Fruit fly (Drosophila melanogaster) whole organism, prepupa: Measurements from ENCODE around the gene ball.

Experiments
- Blimp-1 ChIP-seq: fragments of 200-800 bp; sonication (Bioruptor generic); optimal IDR thresholded peaks from 3 replicates; lab custom pipeline; 2017; ENCODE audit warnings: missing biosample characterization, missing genetic modification characterization, mild to moderate bottlenecking, moderate library complexity, missing genetic modification reagents
- CG10631 ChIP-seq: fragments of 200-800 bp; sonication (Bioruptor generic); optimal IDR thresholded peaks from 2 replicates; lab custom pipeline; 2016; ENCODE audit warnings: missing biosample characterization, missing genetic modification characterization
- CG11762 ChIP-seq: fragments of 200-800 bp; sonication (Bioruptor generic); optimal IDR thresholded peaks from 3 replicates; lab custom pipeline; 2016; ENCODE audit warnings: missing biosample characterization, missing genetic modification characterization; ENCODE audit not compliant: insufficient read depth
- CG11902 ChIP-seq: fragments of 200-800 bp; sonication (Bioruptor generic); optimal IDR thresholded peaks from 3 replicates; lab custom pipeline; 2016; ENCODE audit warnings: missing biosample characterization, missing genetic modification characterization
- CG15336 ChIP-seq: fragments of 200-800 bp; sonication (Bioruptor generic); IDR thresholded peaks from 2 replicates; pipeline ENCODE4 v1.3.6; 2022; ENCODE audit warnings: missing biosample characterization, missing genetic modification characterization
- CG1621 ChIP-seq: fragments of 200-800 bp; sonication (Bioruptor generic); optimal IDR thresholded peaks from 3 replicates; lab custom pipeline; 2018; ENCODE audit warnings: missing biosample characterization, mild to moderate bottlenecking, missing genetic modification characterization
- CG31627 ChIP-seq: fragments of 200-800 bp; sonication (Bioruptor generic); optimal IDR thresholded peaks from 3 replicates; lab custom pipeline; 2016; ENCODE audit warnings: missing biosample characterization, missing genetic modification characterization
- CG32006 ChIP-seq: fragments of 200-800 bp; sonication (Bioruptor generic); optimal IDR thresholded peaks from 3 replicates; lab custom pipeline; 2017; ENCODE audit warnings: missing biosample characterization, mild to moderate bottlenecking, missing genetic modification characterization
- CG34406 ChIP-seq: fragments of 200-800 bp; sonication (Bioruptor generic); optimal IDR thresholded peaks from 3 replicates; lab custom pipeline; 2016; ENCODE audit warnings: missing biosample characterization, missing genetic modification characterization
- CG3919 ChIP-seq: fragments of 200-800 bp; sonication (Bioruptor generic); optimal IDR thresholded peaks from 3 replicates; lab custom pipeline; 2016; ENCODE audit warnings: missing biosample characterization, missing genetic modification characterization
- CG6163 ChIP-seq: fragments of 200-800 bp; sonication (Bioruptor generic); IDR thresholded peaks from 3 replicates; pipeline ENCODE4 v1.3.6; 2022; ENCODE audit warnings: missing biosample characterization, missing genetic modification characterization
- CG6792 ChIP-seq: fragments of 200-800 bp; sonication (Bioruptor generic); optimal IDR thresholded peaks from 3 replicates; lab custom pipeline; 2016; ENCODE audit warnings: missing biosample characterization, missing genetic modification characterization
- CG6808 ChIP-seq: fragments of 200-800 bp; sonication (Bioruptor generic); optimal IDR thresholded peaks from 3 replicates; lab custom pipeline; 2017; ENCODE audit warnings: missing biosample characterization, missing genetic modification characterization, mild to moderate bottlenecking, moderate library complexity, missing genetic modification reagents
- CG6854 ChIP-seq: fragments of 200-800 bp; sonication (Bioruptor generic); optimal IDR thresholded peaks from 2 replicates; lab custom pipeline; 2017; ENCODE audit warnings: missing biosample characterization, mild to moderate bottlenecking, missing genetic modification characterization
- CG7368 ChIP-seq: fragments of 200-800 bp; sonication (Bioruptor generic); optimal IDR thresholded peaks from 3 replicates; lab custom pipeline; 2016; ENCODE audit warnings: missing biosample characterization, missing genetic modification characterization
- CG8119 ChIP-seq: fragments of 200-800 bp; sonication (Bioruptor generic); IDR thresholded peaks from 3 replicates; pipeline ENCODE4 v1.3.6; 2022; ENCODE audit warnings: missing biosample characterization, missing genetic modification characterization
- CG8319 ChIP-seq: fragments of 200-800 bp; sonication (Bioruptor generic); optimal IDR thresholded peaks from 3 replicates; lab custom pipeline; 2016; ENCODE audit warnings: missing biosample characterization, missing genetic modification characterization
- CG8632 ChIP-seq: fragments of 200-800 bp; sonication (Bioruptor generic); optimal IDR thresholded peaks from 3 replicates; lab custom pipeline; 2016; ENCODE audit warnings: missing biosample characterization, missing genetic modification characterization
- CG9139 ChIP-seq: fragments of 200-800 bp; sonication (Bioruptor generic); optimal IDR thresholded peaks from 3 replicates; lab custom pipeline; 2017; ENCODE audit warnings: missing biosample characterization, mild to moderate bottlenecking, missing genetic modification characterization
- Eip75B ChIP-seq: fragments of 200-800 bp; sonication (Bioruptor generic); optimal IDR thresholded peaks from 3 replicates; lab custom pipeline; 2016; ENCODE audit warnings: missing biosample characterization, missing genetic modification characterization
- Eip78C ChIP-seq: fragments of 200-800 bp; sonication (Bioruptor generic); peaks from one replicate; lab custom pipeline; 2016; ENCODE audit warnings: missing biosample characterization, missing genetic modification characterization
- Eip93F ChIP-seq: fragments of 200-800 bp; sonication (Bioruptor generic); optimal IDR thresholded peaks from 2 replicates; lab custom pipeline; 2016; ENCODE audit warnings: missing biosample characterization, mild to moderate bottlenecking, missing genetic modification characterization
- Ets21C ChIP-seq: fragments of 200-800 bp; sonication (Bioruptor generic); optimal IDR thresholded peaks from 3 replicates; lab custom pipeline; 2016; ENCODE audit warnings: missing biosample characterization, missing genetic modification characterization
- Gug ChIP-seq: fragments of 200-800 bp; sonication (Bioruptor generic); IDR thresholded peaks from 2 replicates; pipeline ENCODE4 v1.3.6; 2022; ENCODE audit warnings: missing biosample characterization, missing genetic modification characterization
- Hr38 ChIP-seq: sonication (Bioruptor generic); optimal IDR thresholded peaks from 2 replicates; lab custom pipeline; 2016; ENCODE audit warnings: missing biosample characterization, missing genetic modification characterization
- Hr39 ChIP-seq: fragments of 200-800 bp; sonication (Bioruptor generic); optimal IDR thresholded peaks from 2 replicates; lab custom pipeline; 2016; ENCODE audit warnings: missing biosample characterization, missing genetic modification characterization
- Hr4 ChIP-seq: fragments of 200-800 bp; sonication (Bioruptor generic); optimal IDR thresholded peaks from 3 replicates; lab custom pipeline; 2016; ENCODE audit warnings: missing biosample characterization, missing genetic modification characterization
- Lpt ChIP-seq: fragments of 200-800 bp; sonication (Bioruptor generic); optimal IDR thresholded peaks from 3 replicates; lab custom pipeline; 2016; ENCODE audit warnings: missing biosample characterization, missing genetic modification characterization
- Met ChIP-seq: fragments of 200-800 bp; sonication (Bioruptor generic); optimal IDR thresholded peaks from 3 replicates; lab custom pipeline; 2016; ENCODE audit warnings: missing biosample characterization, missing genetic modification characterization
- Smox ChIP-seq: fragments of 200-800 bp; sonication (Bioruptor generic); optimal IDR thresholded peaks from 3 replicates; lab custom pipeline; 2016; ENCODE audit warnings: missing biosample characterization, missing genetic modification characterization
- Sox102F ChIP-seq: fragments of 200-800 bp; sonication (Bioruptor generic); optimal IDR thresholded peaks from 2 replicates; lab custom pipeline; 2016; ENCODE audit warnings: missing biosample characterization, mild to moderate bottlenecking, missing genetic modification characterization
- Sox14 ChIP-seq: fragments of 200-800 bp; sonication (Bioruptor generic); optimal IDR thresholded peaks from 3 replicates; lab custom pipeline; 2016; ENCODE audit warnings: missing biosample characterization, missing genetic modification characterization
- Sox15 ChIP-seq: fragments of 200-800 bp; sonication (Bioruptor generic); optimal IDR thresholded peaks from 3 replicates; lab custom pipeline; 2016; ENCODE audit warnings: missing biosample characterization, missing genetic modification characterization
- achi ChIP-seq: fragments of 200-800 bp; sonication (Bioruptor generic); optimal IDR thresholded peaks from 3 replicates; lab custom pipeline; 2016; ENCODE audit warnings: missing biosample characterization, missing genetic modification characterization
- acj6 ChIP-seq: fragments of 200-800 bp; sonication (Bioruptor generic); optimal IDR thresholded peaks from 3 replicates; lab custom pipeline; 2016; ENCODE audit warnings: missing biosample characterization, missing genetic modification characterization
- dac ChIP-seq: fragments of 200-800 bp; sonication (Bioruptor generic); optimal IDR thresholded peaks from 2 replicates; lab custom pipeline; 2017; ENCODE audit warnings: missing biosample characterization, mild to moderate bottlenecking, missing genetic modification characterization
- dsx ChIP-seq: fragments of 200-800 bp; optimal IDR thresholded peaks from 3 replicates; lab custom pipeline; 2019; ENCODE audit warnings: missing biosample characterization, mild to moderate bottlenecking, missing genetic modification characterization, moderate library complexity; ENCODE audit not compliant: poor library complexity, severe bottlenecking
- eg ChIP-seq: fragments of 200-800 bp; sonication (Bioruptor generic); IDR thresholded peaks from 3 replicates; pipeline ENCODE4 v1.3.6; 2022; ENCODE audit warnings: missing biosample characterization, missing genetic modification characterization
- esn ChIP-seq: fragments of 200-800 bp; sonication (Bioruptor generic); optimal IDR thresholded peaks from 2 replicates; lab custom pipeline; 2016; ENCODE audit warnings: missing biosample characterization, mild to moderate bottlenecking, missing genetic modification characterization, moderate library complexity
- net ChIP-seq: fragments of 200-800 bp; sonication (Bioruptor generic); optimal IDR thresholded peaks from 3 replicates; lab custom pipeline; 2016; ENCODE audit warnings: missing biosample characterization, missing genetic modification characterization
- pdm3 ChIP-seq: fragments of 200-800 bp; sonication (Bioruptor generic); optimal IDR thresholded peaks from 3 replicates; lab custom pipeline; 2016; ENCODE audit warnings: missing biosample characterization, missing genetic modification characterization
- salr ChIP-seq, 2 experiments: fragments of 200-800 bp; sonication (Bioruptor generic); optimal IDR thresholded peaks; 3 replicates each; lab custom pipeline; 2016 to 2018; ENCODE audit warnings: missing biosample characterization in 2 of 2, missing genetic modification characterization in 2 of 2, mild to moderate bottlenecking in 1 of 2
- ss ChIP-seq, 2 experiments: fragments of 200-800 bp; sonication (Bioruptor generic); optimal IDR thresholded peaks; 2 replicates in 1 of 2; 3 replicates in 1 of 2; lab custom pipeline; 2017 to 2018; ENCODE audit warnings: mild to moderate bottlenecking in 2 of 2, missing biosample characterization in 2 of 2, missing genetic modification characterization in 2 of 2, moderate library complexity in 1 of 2
- svp ChIP-seq: fragments of 200-800 bp; sonication (Bioruptor generic); peaks from one replicate; lab custom pipeline; 2016; ENCODE audit warnings: missing biosample characterization, missing genetic modification characterization
- topi ChIP-seq: fragments of 200-800 bp; sonication (Bioruptor generic); optimal IDR thresholded peaks from 3 replicates; lab custom pipeline; 2016; ENCODE audit warnings: missing biosample characterization, missing genetic modification characterization
- vri ChIP-seq: fragments of 200-800 bp; sonication (Bioruptor generic); optimal IDR thresholded peaks from 3 replicates; lab custom pipeline; 2016; ENCODE audit warnings: missing biosample characterization, mild to moderate bottlenecking, missing genetic modification characterization

ball gene

dm6 chr3R:26882230-26883014, 15.8 kb upstream of the ball start (continued):
- TF ChIP-seq svp (GFP tag; lab: Kevin White, UChicago): peak; percentile 76
- TF ChIP-seq CG32006 (GFP tag; lab: Kevin White, UChicago): peak; percentile 8
- TF ChIP-seq Blimp-1 (GFP tag; lab: Kevin White, UChicago): no peak
- no peak for TF ChIP-seq CG8632 (GFP tag; lab: Kevin White, UChicago)
- TF ChIP-seq Hr38 (GFP tag; lab: Kevin White, UChicago): no peak
- TF ChIP-seq ss (GFP tag; optimal IDR thresholded peaks at IDR 0.05; lab: Kevin White, UChicago): no peak
- no peak for TF ChIP-seq CG6808 (GFP tag; lab: Kevin White, UChicago)
- no peak for TF ChIP-seq vri
- peak; percentile 21 for TF ChIP-seq Hr39 (GFP tag; lab: Kevin White, UChicago)
- no peak for TF ChIP-seq Gug (GFP tag; lab: Robert Waterston, UW)
- peak; percentile 39 for TF ChIP-seq topi (GFP tag; lab: Kevin White, UChicago)
- no peak for TF ChIP-seq net (GFP tag; lab: Kevin White, UChicago)
- TF ChIP-seq Ets21C (GFP tag; lab: Kevin White, UChicago): no peak
- TF ChIP-seq Smox: peak; percentile 21
- no peak for TF ChIP-seq CG6854 (GFP tag; lab: Kevin White, UChicago)
- TF ChIP-seq Met (GFP tag; lab: Kevin White, UChicago): peak; percentile 44
- no peak for TF ChIP-seq CG8119 (GFP tag; lab: Robert Waterston, UW)
- peak; percentile 0 for TF ChIP-seq CG31627 (GFP tag; lab: Kevin White, UChicago)
- TF ChIP-seq eg: no peak
- no peak for TF ChIP-seq CG6792 (GFP tag; lab: Kevin White, UChicago)
- TF ChIP-seq CG7368 (GFP tag; lab: Kevin White, UChicago): no peak
- TF ChIP-seq CG8319: no peak
- TF ChIP-seq CG11902: no peak
- no peak for TF ChIP-seq Hr4 (GFP tag; lab: Kevin White, UChicago)
- TF ChIP-seq CG11762 (GFP tag; lab: Kevin White, UChicago): no peak
- no peak for TF ChIP-seq Sox14 (GFP tag; lab: Kevin White, UChicago)
- peak; percentile 44 for TF ChIP-seq esn (GFP tag; lab: Kevin White, UChicago)

DNA sequence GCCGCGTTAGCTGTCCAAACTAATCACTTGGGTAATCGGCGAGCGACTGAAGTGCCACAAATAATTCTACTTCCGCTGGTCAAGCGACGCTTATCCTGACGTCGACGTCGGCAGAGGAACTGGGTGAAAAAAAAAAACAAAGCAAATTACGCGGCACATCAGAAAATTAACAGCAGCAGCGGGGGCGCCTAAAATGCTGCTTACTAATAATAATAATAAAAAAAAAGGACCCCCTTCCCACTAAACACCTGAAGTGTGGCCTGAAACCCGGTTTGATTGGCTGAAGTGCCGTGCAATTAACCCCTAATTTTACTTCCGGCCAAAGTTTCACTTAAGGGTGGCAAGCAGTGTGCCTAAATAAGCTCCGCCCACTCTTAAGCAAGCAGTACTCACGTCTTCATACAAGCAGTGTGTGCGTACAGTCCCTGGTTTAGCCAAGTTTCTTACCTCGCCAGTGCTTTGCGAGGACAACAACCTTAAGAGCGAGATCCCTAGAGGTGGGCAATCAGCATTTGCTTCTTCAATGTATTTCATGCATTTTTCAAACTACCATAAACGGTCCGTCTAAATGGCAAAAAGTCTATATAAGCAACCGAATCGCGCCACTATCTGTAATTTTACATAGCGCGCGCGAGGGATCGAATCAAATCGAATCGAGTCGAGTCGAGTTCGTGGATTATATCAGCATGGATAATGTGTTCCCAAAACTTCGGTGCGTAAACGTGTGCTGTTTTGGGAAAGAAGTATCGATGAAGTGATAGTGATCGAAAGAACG, 14.7 kb upstream of the ball start, which contains the start of the genes ro and T48:
TSS of gene ro (minus strand) at position 51 of the 775 bp plus-strand sequence.
TSS of gene T48 (plus strand) at position 614 of the 775 bp plus-strand sequence.
- TF ChIP-seq Hr39 (GFP tag; lab: Kevin White, UChicago) (no peak), salr (GFP tag; optimal IDR thresholded peaks at IDR 0.05; lab: Kevin White, UChicago) (no peak), CG6808 (GFP tag; lab: Kevin White, UChicago) (peak; percentile 12), eg (no peak), CG11902 (no peak), dsx (GFP tag; lab: Kevin White, UChicago) (peak; percentile 11), CG8319 (no peak), CG6854 (GFP tag; lab: Kevin White, UChicago) (no peak), acj6 (GFP tag; lab: Kevin White, UChicago) (no peak), achi (no peak), CG10631 (GFP tag; lab: Kevin White, UChicago) (no peak), Eip78C (GFP tag; lab: Kevin White, UChicago) (peak; percentile 47), CG31627 (GFP tag; lab: Kevin White, UChicago) (no peak), Lpt (GFP tag; lab: Kevin White, UChicago) (no peak), Eip75B (GFP tag; lab: Kevin White, UChicago) (peak; percentile 6), svp (GFP tag; lab: Kevin White, UChicago) (no peak), CG1621 (tag; lab: Kevin White, UChicago) (peak; percentile 11), Sox102F (no peak), net (GFP tag; lab: Kevin White, UChicago) (no peak), CG15336 (GFP tag; lab: Robert Waterston, UW) (no peak), Sox15 (GFP tag; lab: Kevin White, UChicago) (no peak), vri (peak; percentile 23), topi (GFP tag; lab: Kevin White, UChicago) (peak; percentile 5), pdm3 (GFP tag; lab: Kevin White, UChicago) (no peak), CG3919 (no peak), Met (GFP tag; lab: Kevin White, UChicago) (no peak), Eip93F (no peak), CG34406 (GFP tag; lab: Kevin White, UChicago) (no peak), dac (GFP tag; lab: Kevin White, UChicago) (no peak), CG9139 (GFP tag; lab: Kevin White, UChicago) (no peak), CG6163 (GFP tag; lab: Robert Waterston, UW) (peak; percentile 7; the same call in 1 of the 3 replicates), Hr38 (GFP tag; lab: Kevin White, UChicago) (no peak), CG8119 (GFP tag; lab: Robert Waterston, UW) (no peak; the same call in 2 of the 3 replicates)
